Fruit fly (Drosophila melanogaster) whole organism, prepupa: ENCODE results near the gene CG18473.

Experiments
- CG15336 ChIP-seq: fragments of 200-800 bp; sonication (Bioruptor generic); IDR thresholded peaks from 2 replicates; pipeline ENCODE4 v1.3.6; 2022; ENCODE audit warnings: missing biosample characterization, missing genetic modification characterization
- CG16779 ChIP-seq: fragments of 200-800 bp; sonication (Bioruptor generic); optimal IDR thresholded peaks from 3 replicates; lab custom pipeline; 2017; ENCODE audit warnings: missing biosample characterization, mild to moderate bottlenecking, missing genetic modification characterization
- CG34406 ChIP-seq: fragments of 200-800 bp; sonication (Bioruptor generic); optimal IDR thresholded peaks from 3 replicates; lab custom pipeline; 2016; ENCODE audit warnings: missing biosample characterization, missing genetic modification characterization
- CG8632 ChIP-seq: fragments of 200-800 bp; sonication (Bioruptor generic); optimal IDR thresholded peaks from 3 replicates; lab custom pipeline; 2016; ENCODE audit warnings: missing biosample characterization, missing genetic modification characterization
- Gug ChIP-seq: fragments of 200-800 bp; sonication (Bioruptor generic); IDR thresholded peaks from 2 replicates; pipeline ENCODE4 v1.3.6; 2022; ENCODE audit warnings: missing biosample characterization, missing genetic modification characterization
- pdm3 ChIP-seq: fragments of 200-800 bp; sonication (Bioruptor generic); optimal IDR thresholded peaks from 3 replicates; lab custom pipeline; 2016; ENCODE audit warnings: missing biosample characterization, missing genetic modification characterization
- salr ChIP-seq, 2 experiments: fragments of 200-800 bp; sonication (Bioruptor generic); optimal IDR thresholded peaks; 3 replicates each; lab custom pipeline; 2016 to 2018; ENCODE audit warnings: missing biosample characterization in 2 of 2, missing genetic modification characterization in 2 of 2, mild to moderate bottlenecking in 1 of 2

dm6 chr3R:9388321-9388720 lies 25.2 kb downstream of the CG18473 start:
- TF ChIP-seq CG34406 (GFP tag; lab: Kevin White, UChicago) (no peak), CG8632 (GFP tag; lab: Kevin White, UChicago) (no peak), CG15336 (GFP tag; lab: Robert Waterston, UW) (no peak), pdm3 (GFP tag; lab: Kevin White, UChicago) (no peak), Gug (GFP tag; lab: Robert Waterston, UW) (no peak), salr (GFP tag; optimal IDR thresholded peaks at IDR 0.05; lab: Kevin White, UChicago) (no peak), CG16779 (no peak)
